Fruit fly (Drosophila melanogaster): ENCODE data around the gene Dpck.

Gene Dpck

dm6 chr3R:7123699-7124098 lies 41.7 kb downstream of the Dpck start:
- no peak for TF ChIP-seq Sin3A (optimal IDR thresholded peaks at IDR 0.05)
- no peak for TF ChIP-seq Myc (optimal IDR thresholded peaks at IDR 0.05)
- no peak for TF ChIP-seq h (optimal IDR thresholded peaks at IDR 0.05)
- no peak for TF ChIP-seq insv (optimal IDR thresholded peaks at IDR 0.05)
- no peak for TF ChIP-seq psq (optimal IDR thresholded peaks at IDR 0.05)
- no peak for TF ChIP-seq ttk (optimal IDR thresholded peaks at IDR 0.05)

DNA sequence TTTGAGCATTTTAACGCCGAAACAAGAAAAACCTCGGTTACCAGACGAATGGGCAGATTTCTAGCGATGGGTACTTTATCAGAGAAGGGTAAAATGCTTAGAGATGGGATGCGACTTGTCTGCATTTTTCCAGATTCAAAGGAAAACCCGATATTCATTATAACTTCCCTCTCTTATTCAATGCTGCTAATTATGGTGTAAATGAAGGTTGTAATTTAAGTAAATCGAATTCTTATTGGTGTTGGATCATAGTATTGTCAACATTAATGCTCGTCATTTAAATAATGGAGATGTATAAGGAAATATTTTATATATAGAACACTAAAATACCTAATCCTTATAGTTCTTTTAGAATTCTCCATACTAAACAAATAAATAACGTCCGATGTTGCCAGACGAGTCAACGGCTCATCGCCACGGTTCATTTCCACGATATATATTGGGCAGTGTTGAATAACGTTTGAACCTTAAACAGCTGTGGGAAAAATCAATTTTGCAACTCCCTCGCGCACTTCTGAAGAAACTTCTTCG lies 42.2 kb downstream of the Dpck start, which contains the start of the genes Alh and CG10098:
TSS of gene Alh (minus strand) at position 77 of the 531 bp plus-strand sequence.
TSS of gene CG10098 (plus strand) at position 440 of the 531 bp plus-strand sequence.
- TF ChIP-seq psq (optimal IDR thresholded peaks at IDR 0.05), result no peak
- peak; percentile 53 for TF ChIP-seq Sin3A (optimal IDR thresholded peaks at IDR 0.05)

dm6 chr3R:7127966-7128365 lies 46.0 kb downstream of the Dpck start, which contains the start of gene CG10068:
CG10068 (minus strand) TSS chr3R:7128027.
- TF ChIP-seq h (optimal IDR thresholded peaks at IDR 0.05) (no peak), insv (optimal IDR thresholded peaks at IDR 0.05) (no peak), ttk (optimal IDR thresholded peaks at IDR 0.05) (no peak), Sin3A (optimal IDR thresholded peaks at IDR 0.05) (no peak), Myc (optimal IDR thresholded peaks at IDR 0.05) (no peak), psq (optimal IDR thresholded peaks at IDR 0.05) (no peak)

- TF ChIP-seq psq (optimal IDR thresholded peaks at IDR 0.05) (no peak), ttk (optimal IDR thresholded peaks at IDR 0.05) (no peak), Myc (optimal IDR thresholded peaks at IDR 0.05) (no peak), h (optimal IDR thresholded peaks at IDR 0.05) (no peak), Sin3A (optimal IDR thresholded peaks at IDR 0.05) (no peak), insv (optimal IDR thresholded peaks at IDR 0.05) (no peak)
Observed at dm6 chr3R:7129280-7130069, 47.5 kb downstream of the Dpck start, which contains the start of gene CG31248. CG31248 (plus strand) TSS chr3R:7129320.

- TF ChIP-seq psq (optimal IDR thresholded peaks at IDR 0.05) (no peak), ttk (optimal IDR thresholded peaks at IDR 0.05) (no peak), insv (optimal IDR thresholded peaks at IDR 0.05) (no peak), Myc (optimal IDR thresholded peaks at IDR 0.05) (no peak), Sin3A (optimal IDR thresholded peaks at IDR 0.05) (no peak)
Observed at dm6 chr3R:7130827-7131226, 48.8 kb downstream of the Dpck start.

DNA sequence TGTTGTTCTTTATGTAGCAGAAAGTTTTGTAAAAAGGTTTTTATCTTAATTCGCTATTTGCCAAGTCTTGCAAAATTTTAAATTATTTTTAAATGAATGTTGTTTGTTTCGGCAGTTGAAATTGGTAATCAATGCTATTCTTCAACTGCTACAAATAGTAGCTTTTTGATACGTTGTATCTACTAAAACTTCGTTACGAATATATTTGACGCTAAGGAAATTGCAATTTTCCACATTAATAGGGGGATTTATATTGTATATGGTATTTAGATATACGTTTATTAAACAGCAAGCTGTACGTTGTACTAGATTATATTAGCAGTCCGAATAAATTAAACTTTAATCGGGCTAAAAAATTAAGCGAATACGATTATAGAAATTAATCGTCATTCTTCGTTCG lies 49.3 kb downstream of the Dpck start, which contains the start of gene CG31493:
TSS of gene CG31493 (plus strand) at position 301 of the 400 bp plus-strand sequence.
- TF ChIP-seq Myc (optimal IDR thresholded peaks at IDR 0.05), result no peak
- TF ChIP-seq ttk (optimal IDR thresholded peaks at IDR 0.05), result no peak
- TF ChIP-seq Sin3A (optimal IDR thresholded peaks at IDR 0.05), result no peak
- no peak for TF ChIP-seq insv (optimal IDR thresholded peaks at IDR 0.05)
- no peak for TF ChIP-seq h (optimal IDR thresholded peaks at IDR 0.05)
- no peak for TF ChIP-seq psq (optimal IDR thresholded peaks at IDR 0.05)

All from Kc167 (cell line).